Fruit fly (Drosophila melanogaster): ENCODE results near the gene CG6972.

dm6 chr3R:22669789-22670426 is 31.9 kb upstream of the CG6972 start:
- TF ChIP-seq CG8478 (optimal IDR thresholded peaks at IDR 0.05): no peak
- TF ChIP-seq CTCF (optimal IDR thresholded peaks at IDR 0.05): no peak

Measured in S2 (cell line).